Fruit fly (Drosophila melanogaster): ENCODE measurements around the gene MFS3.

- no peak for TF ChIP-seq abd-A (tag; optimal IDR thresholded peaks at IDR 0.05)
- no peak for TF ChIP-seq CG7963 (GFP tag; IDR thresholded peaks at IDR 0.05; ENCODE audit: partially characterized antibody)
- TF ChIP-seq Poxn (GFP tag; IDR thresholded peaks at IDR 0.05) = no peak
- no peak for TF ChIP-seq ro (GFP tag; IDR thresholded peaks at IDR 0.05)
- TF ChIP-seq Myb (GFP tag; optimal IDR thresholded peaks at IDR 0.05) = no peak
- TF ChIP-seq CG12744 (GFP tag; optimal IDR thresholded peaks at IDR 0.05) = no peak
These were observed 16.5 kb upstream of the MFS3 start for dm6 chr2L:1126527-1126926.
